Fruit fly (Drosophila melanogaster) whole organism, adult: ENCODE data around the gene ps.

Experiments used
- CG11617 ChIP-seq: fragments of 200-800 bp; sonication (Bioruptor generic); optimal IDR thresholded peaks from 2 replicates; lab custom pipeline; 2017; ENCODE audit warnings: mild to moderate bottlenecking, missing biosample characterization, missing genetic modification reagents, missing genetic modification characterization
- CG12768 ChIP-seq: fragments of 200-800 bp; sonication (Bioruptor generic); optimal IDR thresholded peaks from 2 replicates; lab custom pipeline; 2017; ENCODE audit warnings: missing biosample characterization, missing genetic modification characterization, mild to moderate bottlenecking, moderate library complexity, missing genetic modification reagents
- CG1620 ChIP-seq: fragments of 200-800 bp; sonication (Bioruptor generic); optimal IDR thresholded peaks from 2 replicates; lab custom pipeline; 2016; ENCODE audit warnings: missing biosample characterization, missing genetic modification characterization
- CG7101 ChIP-seq: fragments of 200-800 bp; sonication (Bioruptor generic); optimal IDR thresholded peaks from 2 replicates; lab custom pipeline; 2018; ENCODE audit warnings: missing biosample characterization, mild to moderate bottlenecking, missing genetic modification characterization, moderate library complexity
- Clk ChIP-seq: fragments of 200-800 bp; sonication (Bioruptor generic); optimal IDR thresholded peaks from 2 replicates; lab custom pipeline; 2017; ENCODE audit warnings: missing biosample characterization, missing genetic modification characterization
- Crg-1 ChIP-seq: fragments of 200-800 bp; sonication (Bioruptor generic); optimal IDR thresholded peaks from 2 replicates; lab custom pipeline; 2016; ENCODE audit warnings: missing biosample characterization, missing genetic modification characterization
- Hr96 ChIP-seq: fragments of 200-800 bp; sonication (Bioruptor generic); optimal IDR thresholded peaks from 2 replicates; lab custom pipeline; 2016; ENCODE audit warnings: missing biosample characterization, missing genetic modification characterization
- Mnt ChIP-seq: fragments of 200-800 bp; sonication (Bioruptor generic); optimal IDR thresholded peaks from 2 replicates; lab custom pipeline; 2016; ENCODE audit warnings: missing biosample characterization, mild to moderate bottlenecking, missing genetic modification characterization
- cnc ChIP-seq, 2 experiments: fragments of >200 bp; optimal IDR thresholded peaks; 2 replicates each; lab custom pipeline; 2017
- ovo ChIP-seq: fragments of 200-800 bp; sonication (Bioruptor generic); optimal IDR thresholded peaks from 2 replicates; lab custom pipeline; 2016; ENCODE audit warnings: missing biosample characterization, missing genetic modification characterization
- pad ChIP-seq: fragments of 200-800 bp; sonication (Bioruptor generic); optimal IDR thresholded peaks from 3 replicates; lab custom pipeline; 2017; ENCODE audit warnings: missing biosample characterization, missing genetic modification characterization, mild to moderate bottlenecking, moderate library complexity, missing genetic modification reagents
- tj ChIP-seq: fragments of 200-800 bp; sonication (Bioruptor generic); optimal IDR thresholded peaks from 3 replicates; lab custom pipeline; 2017; ENCODE audit warnings: missing biosample characterization, mild to moderate bottlenecking, missing genetic modification characterization, moderate library complexity

DNA sequence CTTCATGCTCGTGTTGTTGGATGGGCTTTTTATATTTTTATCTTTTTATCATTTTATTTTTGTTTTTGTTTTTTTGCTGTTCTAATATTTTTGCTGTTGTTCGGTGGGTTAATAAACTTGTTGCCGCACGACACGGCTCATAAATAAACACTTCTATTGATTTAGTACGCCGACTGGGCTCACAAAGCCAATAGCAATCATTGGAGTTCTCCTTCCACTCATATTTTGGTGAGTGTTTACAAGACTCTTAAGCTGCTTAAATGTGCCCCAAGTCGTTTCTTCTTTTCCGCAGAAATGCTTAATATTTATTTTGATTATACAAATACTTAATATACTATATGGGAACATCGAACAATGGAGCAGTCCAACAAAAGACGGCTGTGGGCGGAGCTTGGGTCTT, 27.5 kb upstream of the ps start:
- TF ChIP-seq ovo (GFP tag; lab: Kevin White, UChicago) (no peak), CG7101 (no peak), CG11617 (GFP tag; lab: Kevin White, UChicago) (no peak), Clk (GFP tag; lab: Kevin White, UChicago) (no peak), CG12768 (GFP tag; lab: Kevin White, UChicago) (no peak), Hr96 (GFP tag; lab: Kevin White, UChicago) (no peak), tj (GFP tag; lab: Kevin White, UChicago) (no peak), pad (GFP tag; lab: Kevin White, UChicago) (no peak), cnc (optimal IDR thresholded peaks at IDR 0.05; lab: Kevin White, UChicago) (no peak), Crg-1 (no peak), Mnt (no peak), CG1620 (GFP tag; lab: Kevin White, UChicago) (no peak)
